Fruit fly (Drosophila melanogaster): ENCODE results near the gene ND-42.
A peak's percentile ranks its signal among the peaks of the same experiment; 100 is the strongest.

ND-42 gene

DNA sequence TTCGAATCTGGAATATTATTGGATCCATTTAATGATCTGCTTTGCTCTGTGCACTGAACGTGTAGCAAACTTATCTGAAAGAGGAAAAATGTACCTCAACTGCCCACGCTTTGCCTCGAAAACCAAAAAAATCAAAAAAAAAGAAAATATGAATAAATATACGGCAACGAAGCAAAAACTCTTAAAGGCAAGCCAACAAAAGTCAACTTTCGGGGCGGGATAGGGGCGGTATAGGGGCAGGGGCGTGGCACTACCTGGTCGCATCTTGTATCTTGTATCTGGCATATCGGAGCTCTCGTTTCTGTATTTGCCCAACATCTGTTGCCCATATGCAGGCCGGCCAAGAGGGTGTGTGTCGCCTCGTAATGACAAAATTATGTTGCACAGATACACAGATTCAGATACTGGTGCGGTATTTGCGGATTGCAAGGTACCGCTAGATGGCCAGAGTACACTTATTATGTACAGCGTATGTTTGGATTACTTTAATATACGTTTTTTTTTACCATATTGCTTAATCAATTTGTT is 17.0 kb downstream of the ND-42 start:
- TF ChIP-seq CG14655 (GFP tag; optimal IDR thresholded peaks at IDR 0.05) (no peak), gl (tag; optimal IDR thresholded peaks at IDR 0.05) (no peak), CG15710 (tag; optimal IDR thresholded peaks at IDR 0.05) (no peak), CG13204 (GFP tag; optimal IDR thresholded peaks at IDR 0.05) (no peak), CG12605 (GFP tag; IDR thresholded peaks at IDR 0.05) (no peak), CG17806 (tag; optimal IDR thresholded peaks at IDR 0.05) (no peak), rn (GFP tag; IDR thresholded peaks at IDR 0.05) (no peak)

dm6 chr3R:22046231-22046630 is 18.7 kb downstream of the ND-42 start:
- TF ChIP-seq CG4496 (GFP tag; IDR thresholded peaks at IDR 0.05) (no peak), Snoo (tag; optimal IDR thresholded peaks at IDR 0.05) (peak; percentile 0), fd96Ca (GFP tag; IDR thresholded peaks at IDR 0.05) (0 out of 3 replicates have a peak, but pooled peaks have one; percentile 11)

- TF ChIP-seq Pif1B (GFP tag; optimal IDR thresholded peaks at IDR 0.05) (no peak), CG32121 (GFP tag; IDR thresholded peaks at IDR 0.05) (no peak), Pif1A (GFP tag; optimal IDR thresholded peaks at IDR 0.05) (no peak), CG15710 (tag; optimal IDR thresholded peaks at IDR 0.05) (no peak), gl (tag; optimal IDR thresholded peaks at IDR 0.05) (no peak), CG13204 (GFP tag; optimal IDR thresholded peaks at IDR 0.05) (no peak), Snoo (tag; optimal IDR thresholded peaks at IDR 0.05) (no peak), fd96Ca (GFP tag; IDR thresholded peaks at IDR 0.05) (no peak), CG17806 (tag; optimal IDR thresholded peaks at IDR 0.05) (no peak), CG8301 (tag; optimal IDR thresholded peaks at IDR 0.05) (no peak), D1 (tag; optimal IDR thresholded peaks at IDR 0.05) (no peak), CG34367 (tag; optimal IDR thresholded peaks at IDR 0.05) (no peak), EcR (GFP tag; optimal IDR thresholded peaks at IDR 0.05) (no peak)
Observed at dm6 chr3R:22046723-22047122, 19.2 kb downstream of the ND-42 start.

DNA sequence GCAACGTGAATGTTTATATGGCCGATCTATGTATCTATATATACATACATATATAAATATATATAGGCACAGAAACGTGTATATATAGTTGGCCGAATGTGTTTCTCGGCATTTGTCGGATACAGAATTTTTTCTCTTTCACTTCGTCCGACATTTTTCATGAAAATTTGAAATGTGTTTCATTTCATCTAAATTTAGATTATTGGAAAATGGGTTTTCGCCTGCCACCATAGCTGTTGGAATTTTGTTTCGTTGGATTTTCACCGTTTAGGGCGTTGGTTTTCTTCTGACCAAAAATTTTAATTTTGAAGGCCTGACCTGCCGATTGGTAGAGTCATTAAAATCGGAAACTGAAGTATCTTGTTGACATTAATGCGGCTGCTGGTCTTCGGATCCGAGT is 19.9 kb downstream of the ND-42 start:
- no peak for TF ChIP-seq D1 (tag; optimal IDR thresholded peaks at IDR 0.05)
- no peak for TF ChIP-seq CG13204 (GFP tag; optimal IDR thresholded peaks at IDR 0.05)
- TF ChIP-seq Pif1A (GFP tag; optimal IDR thresholded peaks at IDR 0.05) = no peak
- no peak for TF ChIP-seq CG34367 (tag; optimal IDR thresholded peaks at IDR 0.05)
- TF ChIP-seq Ets98B (GFP tag; IDR thresholded peaks at IDR 0.05) = no peak
- no peak for TF ChIP-seq Snoo (tag; optimal IDR thresholded peaks at IDR 0.05)
- TF ChIP-seq CG10348 (GFP tag; IDR thresholded peaks at IDR 0.05) = no peak
- TF ChIP-seq CG15710 (tag; optimal IDR thresholded peaks at IDR 0.05) = no peak
- no peak for TF ChIP-seq CG9948 (tag; optimal IDR thresholded peaks at IDR 0.05)
- TF ChIP-seq gl (tag; optimal IDR thresholded peaks at IDR 0.05) = no peak
- TF ChIP-seq CG8159 (tag; optimal IDR thresholded peaks at IDR 0.05) = no peak
- no peak for TF ChIP-seq fd96Ca (GFP tag; IDR thresholded peaks at IDR 0.05)
- TF ChIP-seq CG32121 (GFP tag; IDR thresholded peaks at IDR 0.05) = no peak
- no peak for TF ChIP-seq CG12605 (GFP tag; IDR thresholded peaks at IDR 0.05)
- no peak for TF ChIP-seq rn (GFP tag; IDR thresholded peaks at IDR 0.05)
- TF ChIP-seq CG14655 (GFP tag; optimal IDR thresholded peaks at IDR 0.05) = no peak
- TF ChIP-seq CG17806 (tag; optimal IDR thresholded peaks at IDR 0.05) = no peak

- TF ChIP-seq D1 (tag; optimal IDR thresholded peaks at IDR 0.05) (no peak), CG9948 (tag; optimal IDR thresholded peaks at IDR 0.05) (peak; percentile 34), fd96Ca (GFP tag; IDR thresholded peaks at IDR 0.05) (peak; percentile 77), CG32121 (GFP tag; IDR thresholded peaks at IDR 0.05) (peak; percentile 80), CG14655 (GFP tag; optimal IDR thresholded peaks at IDR 0.05) (peak; percentile 80), EcR (GFP tag; optimal IDR thresholded peaks at IDR 0.05) (no peak), CG17806 (tag; optimal IDR thresholded peaks at IDR 0.05) (peak; percentile 54), Pif1B (GFP tag; optimal IDR thresholded peaks at IDR 0.05) (peak; percentile 15), gl (tag; optimal IDR thresholded peaks at IDR 0.05) (no peak), Ets98B (GFP tag; IDR thresholded peaks at IDR 0.05) (peak; percentile 83), CG4496 (GFP tag; IDR thresholded peaks at IDR 0.05) (no peak), Pif1A (GFP tag; optimal IDR thresholded peaks at IDR 0.05) (peak; percentile 64), CG10348 (GFP tag; IDR thresholded peaks at IDR 0.05) (0 out of 2 replicates have a peak, but pooled peaks have one; percentile 40), CG13204 (GFP tag; optimal IDR thresholded peaks at IDR 0.05) (no peak), CG12605 (GFP tag; IDR thresholded peaks at IDR 0.05) (peak; percentile 66), CG8301 (tag; optimal IDR thresholded peaks at IDR 0.05) (peak; percentile 75), rn (GFP tag; IDR thresholded peaks at IDR 0.05) (no peak), CG8159 (tag; optimal IDR thresholded peaks at IDR 0.05) (peak; percentile 59), CG34367 (tag; optimal IDR thresholded peaks at IDR 0.05) (peak; percentile 34), Snoo (tag; optimal IDR thresholded peaks at IDR 0.05) (no peak), CG15710 (tag; optimal IDR thresholded peaks at IDR 0.05) (peak; percentile 50)
Observed at dm6 chr3R:22049134-22049796, 21.8 kb downstream of the ND-42 start.

dm6 chr3R:22052235-22052634 is 24.7 kb downstream of the ND-42 start:
- TF ChIP-seq CG15710 (tag; optimal IDR thresholded peaks at IDR 0.05) (no peak), D1 (tag; optimal IDR thresholded peaks at IDR 0.05) (no peak), CG8301 (tag; optimal IDR thresholded peaks at IDR 0.05) (no peak), CG8159 (tag; optimal IDR thresholded peaks at IDR 0.05) (no peak), CG17806 (tag; optimal IDR thresholded peaks at IDR 0.05) (no peak), Snoo (tag; optimal IDR thresholded peaks at IDR 0.05) (no peak)

Data from whole organism, pupa.